Fruit fly (Drosophila melanogaster): ENCODE results near the gene fz4.

The fz4 gene

dm6 chrX:7094169-7094568, 16.0 kb downstream of the fz4 start:
- TF ChIP-seq ttk (optimal IDR thresholded peaks at IDR 0.05), result no peak
- TF ChIP-seq psq (optimal IDR thresholded peaks at IDR 0.05), result no peak
- no peak for TF ChIP-seq Sin3A (optimal IDR thresholded peaks at IDR 0.05)
- TF ChIP-seq insv (optimal IDR thresholded peaks at IDR 0.05), result no peak
- no peak for TF ChIP-seq Myc (optimal IDR thresholded peaks at IDR 0.05)
- TF ChIP-seq h (optimal IDR thresholded peaks at IDR 0.05), result no peak

dm6 chrX:7091909-7092308, 18.2 kb downstream of the fz4 start:
- TF ChIP-seq Myc (optimal IDR thresholded peaks at IDR 0.05) (no peak), Sin3A (optimal IDR thresholded peaks at IDR 0.05) (no peak), psq (optimal IDR thresholded peaks at IDR 0.05) (no peak), insv (optimal IDR thresholded peaks at IDR 0.05) (no peak), ttk (optimal IDR thresholded peaks at IDR 0.05) (no peak)

dm6 chrX:7086539-7086938, 23.6 kb downstream of the fz4 start:
- TF ChIP-seq insv (optimal IDR thresholded peaks at IDR 0.05) (no peak), Sin3A (optimal IDR thresholded peaks at IDR 0.05) (no peak), h (optimal IDR thresholded peaks at IDR 0.05) (no peak), Myc (optimal IDR thresholded peaks at IDR 0.05) (no peak), psq (optimal IDR thresholded peaks at IDR 0.05) (no peak), ttk (optimal IDR thresholded peaks at IDR 0.05) (no peak)

dm6 chrX:7082407-7082806, 27.7 kb downstream of the fz4 start:
- TF ChIP-seq Sin3A (optimal IDR thresholded peaks at IDR 0.05) (no peak), h (optimal IDR thresholded peaks at IDR 0.05) (no peak), psq (optimal IDR thresholded peaks at IDR 0.05) (no peak), Myc (optimal IDR thresholded peaks at IDR 0.05) (no peak), ttk (optimal IDR thresholded peaks at IDR 0.05) (no peak)

- no peak for TF ChIP-seq ttk (optimal IDR thresholded peaks at IDR 0.05)
- TF ChIP-seq h (optimal IDR thresholded peaks at IDR 0.05), result no peak
These were observed 35.7 kb downstream of the fz4 start for dm6 chrX:7074316-7074925.

dm6 chrX:7073234-7073878, 36.8 kb downstream of the fz4 start:
- TF ChIP-seq insv (optimal IDR thresholded peaks at IDR 0.05), result no peak
- TF ChIP-seq ttk (optimal IDR thresholded peaks at IDR 0.05), result no peak
- no peak for TF ChIP-seq psq (optimal IDR thresholded peaks at IDR 0.05)
- TF ChIP-seq h (optimal IDR thresholded peaks at IDR 0.05), result no peak
- TF ChIP-seq Myc (optimal IDR thresholded peaks at IDR 0.05), result no peak
- no peak for TF ChIP-seq Sin3A (optimal IDR thresholded peaks at IDR 0.05)

- no peak for TF ChIP-seq ttk (optimal IDR thresholded peaks at IDR 0.05)
- no peak for TF ChIP-seq insv (optimal IDR thresholded peaks at IDR 0.05)
- no peak for TF ChIP-seq Myc (optimal IDR thresholded peaks at IDR 0.05)
- TF ChIP-seq h (optimal IDR thresholded peaks at IDR 0.05), result no peak
- no peak for TF ChIP-seq Sin3A (optimal IDR thresholded peaks at IDR 0.05)
- TF ChIP-seq psq (optimal IDR thresholded peaks at IDR 0.05), result no peak
These were observed 41.1 kb downstream of the fz4 start, which contains the start of gene CG4607 for dm6 chrX:7069011-7069463. TSS of gene CG4607 (plus strand) at chrX:7069413.

- no peak for TF ChIP-seq Sin3A (optimal IDR thresholded peaks at IDR 0.05)
- TF ChIP-seq insv (optimal IDR thresholded peaks at IDR 0.05), result no peak
- TF ChIP-seq psq (optimal IDR thresholded peaks at IDR 0.05), result no peak
- no peak for TF ChIP-seq ttk (optimal IDR thresholded peaks at IDR 0.05)
- TF ChIP-seq Myc (optimal IDR thresholded peaks at IDR 0.05), result no peak
- no peak for TF ChIP-seq h (optimal IDR thresholded peaks at IDR 0.05)
These were observed 42.0 kb downstream of the fz4 start for dm6 chrX:7068088-7068487.

dm6 chrX:7067248-7067647, 42.9 kb downstream of the fz4 start:
- TF ChIP-seq psq (optimal IDR thresholded peaks at IDR 0.05) (no peak), h (optimal IDR thresholded peaks at IDR 0.05) (no peak), Sin3A (optimal IDR thresholded peaks at IDR 0.05) (no peak), ttk (optimal IDR thresholded peaks at IDR 0.05) (no peak), Myc (optimal IDR thresholded peaks at IDR 0.05) (no peak), insv (optimal IDR thresholded peaks at IDR 0.05) (no peak)

dm6 chrX:7066608-7067007, 43.5 kb downstream of the fz4 start:
- TF ChIP-seq h (optimal IDR thresholded peaks at IDR 0.05) (no peak), Sin3A (optimal IDR thresholded peaks at IDR 0.05) (no peak), psq (optimal IDR thresholded peaks at IDR 0.05) (peak; percentile 68)

- no peak for TF ChIP-seq Myc (optimal IDR thresholded peaks at IDR 0.05)
- no peak for TF ChIP-seq insv (optimal IDR thresholded peaks at IDR 0.05)
- TF ChIP-seq psq (optimal IDR thresholded peaks at IDR 0.05), result no peak
- no peak for TF ChIP-seq Sin3A (optimal IDR thresholded peaks at IDR 0.05)
- no peak for TF ChIP-seq ttk (optimal IDR thresholded peaks at IDR 0.05)
- TF ChIP-seq h (optimal IDR thresholded peaks at IDR 0.05), result no peak
These were observed 44.3 kb downstream of the fz4 start, which contains the start of gene CG12541 for dm6 chrX:7065835-7066234. TSS of gene CG12541 (minus strand) at chrX:7066052.

dm6 chrX:7063563-7063962, 46.6 kb downstream of the fz4 start:
- TF ChIP-seq Myc (optimal IDR thresholded peaks at IDR 0.05) (no peak), h (optimal IDR thresholded peaks at IDR 0.05) (no peak), insv (optimal IDR thresholded peaks at IDR 0.05) (no peak), ttk (optimal IDR thresholded peaks at IDR 0.05) (no peak), Sin3A (optimal IDR thresholded peaks at IDR 0.05) (no peak), psq (optimal IDR thresholded peaks at IDR 0.05) (no peak)

- TF ChIP-seq ttk (optimal IDR thresholded peaks at IDR 0.05) (no peak), psq (optimal IDR thresholded peaks at IDR 0.05) (no peak), Sin3A (optimal IDR thresholded peaks at IDR 0.05) (no peak), Myc (optimal IDR thresholded peaks at IDR 0.05) (no peak), h (optimal IDR thresholded peaks at IDR 0.05) (no peak), insv (optimal IDR thresholded peaks at IDR 0.05) (no peak)
These were observed 51.1 kb downstream of the fz4 start for dm6 chrX:7058973-7059372.

Measured in Kc167 (cell line).